Worm (Caenorhabditis elegans) whole organism, L1 larva: Measurements from ENCODE around the gene rpi-2.
A peak's percentile ranks its signal among the peaks of the same experiment; 100 is the strongest.

Experiments used
- C34B4.2 ChIP-seq: sonication (generic microtip); optimal IDR thresholded peaks from 2 replicates; lab custom pipeline; 2017; ENCODE audit warnings: mild to moderate bottlenecking, missing genetic modification characterization, missing compliant biosample characterization
- F16B12.6 ChIP-seq: fragments of 150-350 bp; optimal IDR thresholded peaks from 2 replicates; lab custom pipeline; 2014; ENCODE audit warnings: missing biosample characterization, missing genetic modification characterization
- Y116A8C.19 ChIP-seq: sonication (generic microtip); optimal IDR thresholded peaks from 2 replicates; lab custom pipeline; 2016; ENCODE audit warnings: missing compliant biosample characterization, missing genetic modification characterization, borderline replicate concordance
- aha-1 ChIP-seq: fragments of 150-350 bp; optimal IDR thresholded peaks from 2 replicates; lab custom pipeline; 2014; ENCODE audit warnings: missing biosample characterization, missing genetic modification characterization
- alr-1 ChIP-seq: fragments of 200-800 bp; sonication (Bioruptor generic); optimal IDR thresholded peaks from 2 replicates; lab custom pipeline; 2018; ENCODE audit warnings: borderline replicate concordance, mild to moderate bottlenecking, missing genetic modification characterization, missing compliant biosample characterization
- aly-2 ChIP-seq: fragments of 150-350 bp; optimal IDR thresholded peaks from 2 replicates; lab custom pipeline; 2014; ENCODE audit warnings: missing biosample characterization, missing genetic modification characterization
- ama-1 ChIP-seq: fragments of 150-350 bp; optimal IDR thresholded peaks from 2 replicates; lab custom pipeline; 2014
- blmp-1 ChIP-seq: fragments of 150-350 bp; optimal IDR thresholded peaks from 2 replicates; lab custom pipeline; 2014; ENCODE audit warnings: missing biosample characterization, missing genetic modification characterization
- ceh-63 ChIP-seq: fragments of 200-800 bp; sonication (Bioruptor generic); optimal IDR thresholded peaks from 2 replicates; lab custom pipeline; 2018; ENCODE audit warnings: mild to moderate bottlenecking, missing genetic modification characterization, missing compliant biosample characterization
- ceh-82 ChIP-seq, 3 experiments: fragments of 150-350 bp in 1 of 3; sonication (generic microtip) in 2 of 3; optimal IDR thresholded peaks; 2 replicates each; lab custom pipeline; 2014 to 2017; ENCODE audit warnings: missing biosample characterization in 3 of 3, missing genetic modification characterization in 3 of 3
- ceh-88 ChIP-seq: fragments of 200-800 bp; sonication (Bioruptor generic); IDR thresholded peaks from 2 replicates; pipeline ENCODE4 v1.3.6; 2022; ENCODE audit warnings: missing genetic modification characterization, missing compliant biosample characterization
- ces-1 ChIP-seq: fragments of 150-350 bp; optimal IDR thresholded peaks from 2 replicates; lab custom pipeline; 2014; ENCODE audit warnings: missing biosample characterization, missing genetic modification reagents, missing genetic modification characterization
- dpl-1 ChIP-seq, 3 experiments: fragments of 150-350 bp in 2 of 3; sonication (generic microtip) in 1 of 3; optimal IDR thresholded peaks; 2 replicates each; lab custom pipeline; 2014 to 2017; ENCODE audit warnings: missing biosample characterization in 3 of 3, missing genetic modification characterization in 3 of 3, missing genetic modification reagents in 3 of 3
- efl-1 ChIP-seq, 4 experiments: fragments of 150-350 bp; optimal IDR thresholded peaks in 3 of 4; peaks in 1 of 4; 1 replicate in 1 of 4; 2 replicates in 3 of 4; lab custom pipeline; 2014; ENCODE audit warnings: missing biosample characterization in 2 of 4, missing genetic modification characterization in 2 of 4, missing genetic modification reagents in 2 of 4
- efl-3 ChIP-seq: fragments of 200-800 bp; sonication (Bioruptor generic); optimal IDR thresholded peaks from 2 replicates; lab custom pipeline; 2018; ENCODE audit warnings: mild to moderate bottlenecking, missing genetic modification characterization, missing compliant biosample characterization
- egl-27 ChIP-seq, 2 experiments: fragments of 150-350 bp in 1 of 2; sonication (generic microtip); optimal IDR thresholded peaks; 3 replicates each; lab custom pipeline; 2017 to 2018; ENCODE audit warnings: missing biosample characterization in 2 of 2, missing genetic modification characterization in 2 of 2, missing genetic modification reagents in 2 of 2
- elt-3 ChIP-seq, 6 experiments: fragments of 150-350 bp in 1 of 6; sonication (generic microtip); optimal IDR thresholded peaks; 2 replicates each; lab custom pipeline; 2017 to 2018; ENCODE audit warnings: missing biosample characterization in 6 of 6, missing genetic modification characterization in 6 of 6, inconsistent platforms in 1 of 6
- fkh-4 ChIP-seq: sonication (generic microtip); optimal IDR thresholded peaks from 2 replicates; lab custom pipeline; 2016; ENCODE audit warnings: missing compliant biosample characterization, missing genetic modification characterization, borderline replicate concordance
- fkh-8 ChIP-seq: sonication (generic microtip); optimal IDR thresholded peaks from 2 replicates; lab custom pipeline; 2016; ENCODE audit warnings: mild to moderate bottlenecking, missing genetic modification characterization, missing compliant biosample characterization
- fos-1 ChIP-seq: fragments of 150-350 bp; optimal IDR thresholded peaks from 2 replicates; lab custom pipeline; 2014; ENCODE audit warnings: missing biosample characterization, missing genetic modification characterization
- grh-1 ChIP-seq: fragments of 200-800 bp; sonication (Bioruptor generic); IDR thresholded peaks from 2 replicates; pipeline ENCODE4 v1.3.6; 2022; ENCODE audit warnings: missing genetic modification reagents, missing genetic modification characterization, missing compliant biosample characterization
- hlh-4 ChIP-seq: sonication (generic microtip); optimal IDR thresholded peaks from 2 replicates; lab custom pipeline; 2016; ENCODE audit warnings: mild to moderate bottlenecking, missing genetic modification characterization, missing compliant biosample characterization
- hpl-2 ChIP-seq: fragments of 150-350 bp; optimal IDR thresholded peaks from 2 replicates; lab custom pipeline; 2014; ENCODE audit warnings: missing biosample characterization, missing genetic modification reagents, missing genetic modification characterization
- irx-1 ChIP-seq: sonication (generic microtip); optimal IDR thresholded peaks from 2 replicates; lab custom pipeline; 2016; ENCODE audit warnings: missing genetic modification characterization, missing compliant biosample characterization
- jun-1 ChIP-seq: fragments of 150-350 bp; optimal IDR thresholded peaks from 2 replicates; lab custom pipeline; 2014; ENCODE audit warnings: missing biosample characterization, missing genetic modification reagents, missing genetic modification characterization
- lin-14 ChIP-seq: fragments of 200-800 bp; sonication (Bioruptor generic); optimal IDR thresholded peaks from 2 replicates; lab custom pipeline; 2018; ENCODE audit warnings: mild to moderate bottlenecking, missing genetic modification characterization, moderate library complexity, missing compliant biosample characterization
- lin-35 ChIP-seq, 2 experiments: fragments of 150-350 bp; optimal IDR thresholded peaks; 2 replicates each; lab custom pipeline; 2014; ENCODE audit warnings: missing biosample characterization in 2 of 2, missing genetic modification characterization in 2 of 2, missing genetic modification reagents in 2 of 2
- lir-3 ChIP-seq: sonication (generic microtip); optimal IDR thresholded peaks from 2 replicates; lab custom pipeline; 2016; ENCODE audit warnings: mild to moderate bottlenecking, missing genetic modification characterization, moderate library complexity, missing compliant biosample characterization; ENCODE audit not compliant: poor library complexity
- lsy-2 ChIP-seq, 2 experiments: fragments of 150-350 bp; optimal IDR thresholded peaks; 2 replicates each; lab custom pipeline; 2014; ENCODE audit warnings: missing biosample characterization in 2 of 2, missing genetic modification characterization in 2 of 2
- mab-9 ChIP-seq: fragments of 200-800 bp; sonication (Bioruptor generic); IDR thresholded peaks from 2 replicates; pipeline ENCODE4 v1.3.6; 2022; ENCODE audit warnings: missing genetic modification reagents, missing genetic modification characterization, missing compliant biosample characterization
- mdl-1 ChIP-seq, 2 experiments: fragments of 150-350 bp; optimal IDR thresholded peaks; 2 replicates each; lab custom pipeline; 2014 to 2017; ENCODE audit warnings: missing biosample characterization in 2 of 2, missing genetic modification characterization in 2 of 2, inconsistent platforms in 1 of 2
- mef-2 ChIP-seq: fragments of 150-350 bp; optimal IDR thresholded peaks from 2 replicates; lab custom pipeline; 2014; ENCODE audit warnings: missing biosample characterization, missing genetic modification characterization
- nhr-12 ChIP-seq: sonication (generic microtip); optimal IDR thresholded peaks from 2 replicates; lab custom pipeline; 2017; ENCODE audit warnings: missing biosample characterization, missing genetic modification characterization
- nhr-19 ChIP-seq: fragments of 200-800 bp; sonication (Bioruptor generic); conservative IDR thresholded peaks from 2 replicates; pipeline ENCODE4 v1.3.6; 2022; ENCODE audit warnings: missing genetic modification characterization, missing compliant biosample characterization
- nhr-20 ChIP-seq: sonication (generic microtip); optimal IDR thresholded peaks from 2 replicates; lab custom pipeline; 2016; ENCODE audit warnings: mild to moderate bottlenecking, missing genetic modification characterization, missing compliant biosample characterization
- nhr-71 ChIP-seq: sonication (generic microtip); optimal IDR thresholded peaks from 2 replicates; lab custom pipeline; 2016; ENCODE audit warnings: mild to moderate bottlenecking, missing genetic modification characterization, moderate library complexity, missing compliant biosample characterization
- nhr-76 ChIP-seq: sonication (generic microtip); optimal IDR thresholded peaks from 2 replicates; lab custom pipeline; 2017; ENCODE audit warnings: missing biosample characterization, missing genetic modification characterization
- nhr-84 ChIP-seq: sonication (generic microtip); optimal IDR thresholded peaks from 2 replicates; lab custom pipeline; 2017; ENCODE audit warnings: missing biosample characterization, missing genetic modification characterization
- nhr-85 ChIP-seq: sonication (generic microtip); peaks from one replicate; lab custom pipeline; 2016; ENCODE audit warnings: missing genetic modification characterization, inconsistent platforms, missing compliant biosample characterization
- nhr-90 ChIP-seq: sonication (generic microtip); optimal IDR thresholded peaks from 2 replicates; lab custom pipeline; 2016; ENCODE audit warnings: mild to moderate bottlenecking, missing genetic modification characterization, missing compliant biosample characterization; ENCODE audit not compliant: poor library complexity
- pag-3 ChIP-seq: sonication (generic microtip); optimal IDR thresholded peaks from 2 replicates; lab custom pipeline; 2017; ENCODE audit warnings: missing genetic modification characterization, mild to moderate bottlenecking, missing compliant biosample characterization, antibody characterized with exemption, borderline replicate concordance; ENCODE audit not compliant: insufficient read depth
- rnt-1 ChIP-seq: sonication (generic microtip); optimal IDR thresholded peaks from 2 replicates; lab custom pipeline; 2016; ENCODE audit warnings: mild to moderate bottlenecking, missing genetic modification characterization, moderate library complexity, missing compliant biosample characterization
- snu-23 ChIP-seq: sonication (generic microtip); optimal IDR thresholded peaks from 2 replicates; lab custom pipeline; 2016; ENCODE audit warnings: missing genetic modification characterization, missing compliant biosample characterization
- sup-37 ChIP-seq: fragments of 200-800 bp; sonication (Bioruptor generic); optimal IDR thresholded peaks from 2 replicates; lab custom pipeline; 2018; ENCODE audit warnings: mild to moderate bottlenecking, missing genetic modification characterization, missing compliant biosample characterization
- tlp-1 ChIP-seq: fragments of 150-350 bp; optimal IDR thresholded peaks from 2 replicates; lab custom pipeline; 2014; ENCODE audit warnings: missing biosample characterization, missing genetic modification characterization
- unc-130 ChIP-seq: fragments of 150-350 bp; optimal IDR thresholded peaks from 2 replicates; lab custom pipeline; 2017; ENCODE audit warnings: missing biosample characterization, missing genetic modification characterization, inconsistent platforms
- unc-30 ChIP-seq: sonication (generic microtip); optimal IDR thresholded peaks from 2 replicates; lab custom pipeline; 2017; ENCODE audit warnings: missing biosample characterization, missing genetic modification characterization
- unc-86 ChIP-seq: sonication (generic microtip); optimal IDR thresholded peaks from 2 replicates; lab custom pipeline; 2016; ENCODE audit warnings: missing genetic modification characterization, missing compliant biosample characterization
- unc-98 ChIP-seq: fragments of 200-800 bp; sonication (Bioruptor generic); IDR thresholded peaks from 2 replicates; pipeline ENCODE4 v1.3.6; 2022; ENCODE audit warnings: missing genetic modification characterization, missing compliant biosample characterization
- vab-15 ChIP-seq: sonication (generic microtip); optimal IDR thresholded peaks from 2 replicates; lab custom pipeline; 2017; ENCODE audit warnings: missing genotype, mild to moderate bottlenecking, missing genetic modification characterization, missing compliant biosample characterization
- zag-1 ChIP-seq: fragments of 150-350 bp; optimal IDR thresholded peaks from 2 replicates; lab custom pipeline; 2014; ENCODE audit warnings: missing biosample characterization, missing genetic modification characterization
- ztf-11 ChIP-seq, 2 experiments: sonication (generic microtip); optimal IDR thresholded peaks; 2 replicates each; lab custom pipeline; 2016 to 2017; ENCODE audit warnings: missing genetic modification characterization in 2 of 2, missing biosample characterization in 1 of 2, missing compliant biosample characterization in 1 of 2
- ztf-4 ChIP-seq: fragments of 150-350 bp; optimal IDR thresholded peaks from 2 replicates; lab custom pipeline; 2014; ENCODE audit warnings: missing biosample characterization, missing genetic modification characterization

rpi-2 gene

DNA sequence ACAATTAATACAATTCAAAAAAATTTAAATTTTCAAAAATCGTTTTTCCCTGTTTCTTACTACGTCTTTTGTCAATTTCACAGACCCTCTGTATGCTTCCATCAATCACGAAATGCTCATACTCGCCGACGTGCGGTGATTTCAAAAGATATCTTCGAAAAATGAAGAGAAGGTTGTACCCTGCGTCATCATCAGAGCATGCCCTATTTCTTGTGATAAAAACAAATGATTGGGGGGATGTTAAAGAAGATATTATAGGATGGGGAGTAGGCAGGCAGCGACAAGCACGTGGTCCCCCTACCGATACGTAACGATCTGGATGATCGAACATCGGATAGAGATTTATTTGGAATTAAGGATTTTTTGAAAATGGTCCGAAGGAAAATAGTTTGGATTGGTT lies 47.5 kb downstream of the rpi-2 start:
- no peak for TF ChIP-seq egl-27 (tag; optimal IDR thresholded peaks at IDR 0.05; lab: Kevin White, UChicago)
- TF ChIP-seq Y116A8C.19 (tag; lab: Kevin White, UChicago) = no peak
- TF ChIP-seq snu-23 = peak; percentile 30
- TF ChIP-seq ztf-11 (tag; optimal IDR thresholded peaks at IDR 0.05; lab: Kevin White, UChicago) = no peak
- TF ChIP-seq tlp-1 = no peak
- TF ChIP-seq ceh-63 (GFP tag; lab: Kevin White, UChicago) = no peak
- TF ChIP-seq nhr-20 (tag; lab: Kevin White, UChicago) = peak; percentile 3
- TF ChIP-seq nhr-90 (tag; lab: Kevin White, UChicago) = no peak
- no peak for TF ChIP-seq mef-2 (tag; lab: Kevin White, UChicago)
- TF ChIP-seq fkh-4 (tag; lab: Kevin White, UChicago) = no peak
- no peak for TF ChIP-seq blmp-1 (tag; lab: Kevin White, UChicago)
- TF ChIP-seq mdl-1 (tag; optimal IDR thresholded peaks at IDR 0.05; lab: Kevin White, UChicago) = peak in 1 of 2 experiments; percentile 38
- TF ChIP-seq fkh-8 = no peak
- no peak for TF ChIP-seq grh-1 (GFP tag; lab: Robert Waterston, UW)
- no peak for TF ChIP-seq aha-1 (tag; lab: Kevin White, UChicago)
- TF ChIP-seq ztf-4 (tag; lab: Kevin White, UChicago) = peak; percentile 16
- no peak for TF ChIP-seq nhr-76 (tag; lab: Kevin White, UChicago)
- TF ChIP-seq aly-2 (tag; lab: Kevin White, UChicago) = no peak
- TF ChIP-seq C34B4.2 (tag; lab: Kevin White, UChicago) = no peak
- no peak for TF ChIP-seq jun-1 (tag; lab: Kevin White, UChicago)
- no peak for TF ChIP-seq unc-30
- no peak for TF ChIP-seq sup-37 (GFP tag; lab: Kevin White, UChicago)
- no peak for TF ChIP-seq unc-98 (GFP tag; lab: Robert Waterston, UW)
- no peak for TF ChIP-seq efl-3 (GFP tag; lab: Kevin White, UChicago)
- no peak for TF ChIP-seq F16B12.6 (tag; lab: Kevin White, UChicago)
- TF ChIP-seq alr-1 (tag; lab: Kevin White, UChicago) = no peak
- no peak for TF ChIP-seq efl-1 (optimal IDR thresholded peaks at IDR 0.05; lab: Kevin White, UChicago)
- no peak for TF ChIP-seq efl-1 (GFP tag; optimal IDR thresholded peaks at IDR 0.05 in 1 of 2; lab: Kevin White, UChicago)
- no peak for TF ChIP-seq ces-1 (GFP tag; lab: Kevin White, UChicago)
- TF ChIP-seq lin-14 (GFP tag; lab: Kevin White, UChicago) = peak; percentile 44
- TF ChIP-seq lin-35 (GFP tag; optimal IDR thresholded peaks at IDR 0.05; lab: Kevin White, UChicago) = no peak
- no peak for TF ChIP-seq nhr-85
- no peak for TF ChIP-seq irx-1 (tag; lab: Kevin White, UChicago)
- no peak for TF ChIP-seq ceh-82 (tag; optimal IDR thresholded peaks at IDR 0.05; lab: Kevin White, UChicago)
- no peak for TF ChIP-seq vab-15 (tag; lab: Kevin White, UChicago)
- TF ChIP-seq elt-3 (tag; optimal IDR thresholded peaks at IDR 0.05; lab: Kevin White, UChicago) = no peak
- TF ChIP-seq ceh-88 (GFP tag; lab: Robert Waterston, UW) = no peak
- no peak for TF ChIP-seq dpl-1 (GFP tag; optimal IDR thresholded peaks at IDR 0.05; lab: Kevin White, UChicago)
- TF ChIP-seq fos-1 (tag; lab: Kevin White, UChicago) = no peak
- TF ChIP-seq nhr-71 (tag; lab: Kevin White, UChicago) = peak; percentile 63
- TF ChIP-seq nhr-19 (GFP tag; lab: Robert Waterston, UW) = peak; percentile 33
- TF ChIP-seq pag-3 = no peak
- TF ChIP-seq unc-86 (tag; lab: Kevin White, UChicago) = no peak
- peak; percentile 77 for TF ChIP-seq rnt-1
- no peak for TF ChIP-seq zag-1 (tag; lab: Kevin White, UChicago)
- TF ChIP-seq unc-130 (tag; lab: Kevin White, UChicago) = no peak
- TF ChIP-seq nhr-84 (tag; lab: Kevin White, UChicago) = no peak
- no peak for TF ChIP-seq hlh-4 (tag; lab: Kevin White, UChicago)
- TF ChIP-seq hpl-2 (GFP tag; lab: Kevin White, UChicago) = no peak
- peak; percentile 15 to 45 for TF ChIP-seq lsy-2 (tag; optimal IDR thresholded peaks at IDR 0.05; lab: Kevin White, UChicago)
- TF ChIP-seq ama-1 = no peak
- TF ChIP-seq lir-3 (tag; lab: Kevin White, UChicago) = no peak
- TF ChIP-seq nhr-12 (tag; lab: Kevin White, UChicago) = no peak
- TF ChIP-seq mab-9 (GFP tag; lab: Robert Waterston, UW) = no peak
